Fruit fly (Drosophila melanogaster) whole organism, prepupa: ENCODE measurements around the gene Obp99c.

ENCODE experiments used
- CG6792 ChIP-seq: fragments of 200-800 bp; sonication (Bioruptor generic); optimal IDR thresholded peaks from 3 replicates; lab custom pipeline; 2016; ENCODE audit warnings: missing biosample characterization, missing genetic modification characterization
- Hr39 ChIP-seq: fragments of 200-800 bp; sonication (Bioruptor generic); optimal IDR thresholded peaks from 2 replicates; lab custom pipeline; 2016; ENCODE audit warnings: missing biosample characterization, missing genetic modification characterization
- achi ChIP-seq: fragments of 200-800 bp; sonication (Bioruptor generic); optimal IDR thresholded peaks from 3 replicates; lab custom pipeline; 2016; ENCODE audit warnings: missing biosample characterization, missing genetic modification characterization
- cyc ChIP-seq: fragments of 200-800 bp; sonication (Bioruptor generic); optimal IDR thresholded peaks from 3 replicates; lab custom pipeline; 2016; ENCODE audit warnings: missing biosample characterization, missing genetic modification characterization
- esn ChIP-seq: fragments of 200-800 bp; sonication (Bioruptor generic); optimal IDR thresholded peaks from 2 replicates; lab custom pipeline; 2016; ENCODE audit warnings: missing biosample characterization, mild to moderate bottlenecking, missing genetic modification characterization, moderate library complexity
- spab ChIP-seq: fragments of 200-800 bp; sonication (Bioruptor generic); optimal IDR thresholded peaks from 2 replicates; lab custom pipeline; 2017; ENCODE audit warnings: missing biosample characterization, mild to moderate bottlenecking, missing genetic modification characterization, missing genetic modification reagents

DNA sequence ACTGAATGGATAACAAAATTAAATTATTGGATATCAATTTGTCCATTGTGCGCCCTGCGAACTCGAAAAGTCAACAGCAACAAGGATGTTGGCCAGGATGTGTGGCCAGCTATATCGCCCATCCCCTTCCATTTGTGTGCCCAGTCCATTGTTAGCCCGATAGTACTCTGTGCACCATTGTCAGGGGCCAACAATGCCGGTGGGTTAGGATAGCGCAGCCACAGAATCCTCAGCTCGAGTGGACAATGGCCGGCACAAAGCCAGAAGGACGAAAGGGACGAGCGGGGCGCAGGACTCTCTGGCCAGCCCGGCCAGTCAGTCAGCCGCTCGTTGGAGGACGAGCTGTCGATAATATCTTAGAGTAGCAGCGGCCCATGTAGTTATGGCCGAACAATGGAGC lies 8.7 kb upstream of the Obp99c start:
- TF ChIP-seq esn (no peak), spab (no peak), Hr39 (GFP tag; lab: Kevin White, UChicago) (no peak), CG6792 (GFP tag; lab: Kevin White, UChicago) (no peak), achi (GFP tag; lab: Kevin White, UChicago) (no peak), cyc (GFP tag; lab: Kevin White, UChicago) (no peak)
